Fruit fly (Drosophila melanogaster) whole organism, pupa: Measurements from ENCODE around the gene CG14440.

Experiments
- CG10348 ChIP-seq: fragments of 200-800 bp; sonication (Bioruptor generic); IDR thresholded peaks from 2 replicates; pipeline ENCODE4 v1.3.6; 2022; ENCODE audit warnings: missing biosample characterization, missing genetic modification characterization
- CG12605 ChIP-seq: fragments of 200-800 bp; sonication (Bioruptor generic); IDR thresholded peaks from 2 replicates; pipeline ENCODE4 v1.3.6; 2022; ENCODE audit warnings: missing biosample characterization, missing genetic modification characterization
- CG13204 ChIP-seq: fragments of 200-800 bp; sonication (Bioruptor generic); optimal IDR thresholded peaks from 2 replicates; lab custom pipeline; 2018; ENCODE audit warnings: missing biosample characterization, mild to moderate bottlenecking, missing genetic modification characterization, moderate library complexity
- CG14655 ChIP-seq: fragments of 200-800 bp; sonication (Bioruptor generic); optimal IDR thresholded peaks from 3 replicates; lab custom pipeline; 2017; ENCODE audit warnings: mild to moderate bottlenecking, missing biosample characterization, missing genetic modification reagents, missing genetic modification characterization
- CG15710 ChIP-seq: fragments of 200-800 bp; sonication (Bioruptor generic); optimal IDR thresholded peaks from 2 replicates; lab custom pipeline; 2018; ENCODE audit warnings: missing biosample characterization, mild to moderate bottlenecking, missing genetic modification characterization, moderate library complexity
- CG17806 ChIP-seq: fragments of 200-800 bp; sonication (Bioruptor generic); optimal IDR thresholded peaks from 2 replicates; lab custom pipeline; 2018; ENCODE audit warnings: missing biosample characterization, mild to moderate bottlenecking, missing genetic modification characterization, moderate library complexity
- CG32121 ChIP-seq: fragments of 200-800 bp; sonication (Bioruptor generic); IDR thresholded peaks from 2 replicates; pipeline ENCODE4 v1.3.6; 2022; ENCODE audit warnings: missing biosample characterization, missing genetic modification characterization
- CG34367 ChIP-seq: fragments of 200-800 bp; sonication (Bioruptor generic); optimal IDR thresholded peaks from 2 replicates; lab custom pipeline; 2018; ENCODE audit warnings: missing biosample characterization, mild to moderate bottlenecking, missing genetic modification characterization
- CG4496 ChIP-seq: fragments of 200-800 bp; sonication (Bioruptor generic); IDR thresholded peaks from 3 replicates; pipeline ENCODE4 v1.3.6; 2022; ENCODE audit warnings: missing biosample characterization, missing genetic modification characterization
- CG8159 ChIP-seq: fragments of 200-800 bp; sonication (Bioruptor generic); optimal IDR thresholded peaks from 3 replicates; lab custom pipeline; 2018; ENCODE audit warnings: missing biosample characterization, mild to moderate bottlenecking, missing genetic modification characterization, moderate library complexity
- CG8301 ChIP-seq: fragments of 200-800 bp; sonication (Bioruptor generic); optimal IDR thresholded peaks from 2 replicates; lab custom pipeline; 2018; ENCODE audit warnings: missing biosample characterization, mild to moderate bottlenecking, missing genetic modification characterization
- CG9948 ChIP-seq: fragments of 200-800 bp; sonication (Bioruptor generic); optimal IDR thresholded peaks from 2 replicates; lab custom pipeline; 2018; ENCODE audit warnings: missing biosample characterization, mild to moderate bottlenecking, missing genetic modification characterization, moderate library complexity
- D1 ChIP-seq: fragments of 200-800 bp; sonication (Bioruptor generic); optimal IDR thresholded peaks from 2 replicates; lab custom pipeline; 2018; ENCODE audit warnings: missing biosample characterization, mild to moderate bottlenecking, missing genetic modification characterization, moderate library complexity
- EcR ChIP-seq: fragments of 200-800 bp; sonication (Bioruptor generic); optimal IDR thresholded peaks from 3 replicates; lab custom pipeline; 2019; ENCODE audit warnings: missing biosample characterization, missing genetic modification characterization, mild to moderate bottlenecking, moderate library complexity, missing genetic modification reagents
- Ets98B ChIP-seq: fragments of 200-800 bp; sonication (Bioruptor generic); IDR thresholded peaks from 2 replicates; pipeline ENCODE4 v1.3.6; 2022; ENCODE audit warnings: missing biosample characterization, missing genetic modification characterization
- Pif1A ChIP-seq: fragments of 200-800 bp; sonication (Bioruptor generic); optimal IDR thresholded peaks from 3 replicates; lab custom pipeline; 2016; ENCODE audit warnings: missing biosample characterization, missing genetic modification characterization
- Pif1B ChIP-seq: fragments of 200-800 bp; sonication (Bioruptor generic); optimal IDR thresholded peaks from 3 replicates; lab custom pipeline; 2016; ENCODE audit warnings: missing biosample characterization, missing genetic modification characterization
- Snoo ChIP-seq: fragments of 200-800 bp; sonication (Bioruptor generic); optimal IDR thresholded peaks from 3 replicates; lab custom pipeline; 2017; ENCODE audit warnings: missing biosample characterization, mild to moderate bottlenecking, missing genetic modification characterization, inconsistent platforms
- fd96Ca ChIP-seq: fragments of 200-800 bp; sonication (Bioruptor generic); IDR thresholded peaks from 3 replicates; pipeline ENCODE4 v1.3.6; 2022; ENCODE audit warnings: missing biosample characterization, missing genetic modification characterization
- gl ChIP-seq: fragments of 200-800 bp; sonication (Bioruptor generic); optimal IDR thresholded peaks from 2 replicates; lab custom pipeline; 2018; ENCODE audit warnings: missing biosample characterization, mild to moderate bottlenecking, missing genetic modification characterization
- rn ChIP-seq: fragments of 200-800 bp; sonication (Bioruptor generic); IDR thresholded peaks from 2 replicates; pipeline ENCODE4 v1.3.6; 2022; ENCODE audit warnings: missing biosample characterization, missing genetic modification characterization

Gene CG14440

DNA sequence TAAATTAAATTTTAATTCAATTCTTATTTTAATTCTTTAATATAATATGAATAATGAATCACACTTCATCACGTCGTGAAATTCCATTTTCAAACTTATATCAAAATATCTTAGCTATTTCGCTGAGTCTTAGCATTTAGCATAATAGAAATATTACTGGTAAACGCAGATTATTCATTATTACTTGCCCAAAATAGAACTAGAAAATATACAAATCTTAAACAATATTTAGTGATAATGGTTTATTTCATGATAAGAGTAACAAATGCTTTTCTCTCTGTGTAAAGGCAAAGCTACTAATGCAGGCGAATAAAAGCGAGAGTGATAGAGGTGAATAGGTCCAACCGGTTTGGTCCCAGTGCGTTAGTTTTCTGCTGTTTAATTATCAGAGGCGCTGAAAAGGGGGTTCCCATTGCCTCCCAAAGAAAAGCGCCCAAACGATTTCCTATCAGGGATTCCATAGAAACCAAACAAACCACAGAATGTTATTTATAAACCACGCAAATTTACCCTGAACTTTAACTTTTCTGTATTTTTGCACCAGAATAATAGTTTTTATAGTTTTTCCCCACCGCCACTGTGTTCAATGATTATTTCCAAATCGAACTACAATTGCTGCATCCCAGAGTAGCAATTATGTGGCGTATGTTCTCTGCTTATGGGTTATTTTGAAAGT, 35.4 kb downstream of the CG14440 start:
- TF ChIP-seq CG4496 (peak; percentile 67), rn (GFP tag; lab: Robert Waterston, UW) (no peak), fd96Ca (GFP tag; lab: Robert Waterston, UW) (peak; percentile 88), CG34367 (no peak), CG15710 (tag; lab: Kevin White, UChicago) (no peak), EcR (GFP tag; lab: Kevin White, UChicago) (no peak), Pif1A (GFP tag; lab: Kevin White, UChicago) (no peak), CG13204 (GFP tag; lab: Kevin White, UChicago) (no peak), CG8159 (tag; lab: Kevin White, UChicago) (no peak), D1 (tag; lab: Kevin White, UChicago) (no peak), Snoo (tag; lab: Kevin White, UChicago) (no peak), CG14655 (GFP tag; lab: Kevin White, UChicago) (peak; percentile 79), Ets98B (GFP tag; lab: Robert Waterston, UW) (peak; percentile 69), CG9948 (peak; percentile 23), Pif1B (GFP tag; lab: Kevin White, UChicago) (peak; percentile 2), CG12605 (GFP tag; lab: Robert Waterston, UW) (no peak; the same call in none of the 2 replicates), CG10348 (GFP tag; lab: Robert Waterston, UW) (no peak), CG17806 (tag; lab: Kevin White, UChicago) (no peak), CG8301 (peak; percentile 39), gl (tag; lab: Kevin White, UChicago) (no peak), CG32121 (GFP tag; lab: Robert Waterston, UW) (peak; percentile 64)

DNA sequence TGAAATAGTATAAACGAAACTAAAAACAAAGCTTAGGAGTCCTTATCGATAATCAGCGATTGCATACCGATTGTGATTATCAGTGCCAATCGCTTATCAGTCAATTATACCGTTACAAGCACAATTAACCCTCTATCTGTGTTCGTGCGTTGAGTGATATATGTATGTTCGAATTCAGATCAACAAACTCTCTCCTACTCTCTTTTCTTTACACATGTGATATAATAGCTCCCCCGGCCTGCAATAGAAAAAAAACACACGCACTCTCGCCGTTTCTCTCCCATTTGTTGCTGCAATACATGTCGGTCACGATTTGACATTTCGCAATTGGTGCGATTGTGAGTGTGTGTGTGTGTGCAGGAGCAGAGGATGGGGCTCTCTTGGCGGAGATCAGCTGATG, 36.0 kb downstream of the CG14440 start:
- TF ChIP-seq fd96Ca (GFP tag; lab: Robert Waterston, UW) (no peak), D1 (tag; lab: Kevin White, UChicago) (no peak), CG8301 (no peak), EcR (GFP tag; lab: Kevin White, UChicago) (peak; percentile 83), Ets98B (GFP tag; lab: Robert Waterston, UW) (no peak), Snoo (tag; lab: Kevin White, UChicago) (no peak)

DNA sequence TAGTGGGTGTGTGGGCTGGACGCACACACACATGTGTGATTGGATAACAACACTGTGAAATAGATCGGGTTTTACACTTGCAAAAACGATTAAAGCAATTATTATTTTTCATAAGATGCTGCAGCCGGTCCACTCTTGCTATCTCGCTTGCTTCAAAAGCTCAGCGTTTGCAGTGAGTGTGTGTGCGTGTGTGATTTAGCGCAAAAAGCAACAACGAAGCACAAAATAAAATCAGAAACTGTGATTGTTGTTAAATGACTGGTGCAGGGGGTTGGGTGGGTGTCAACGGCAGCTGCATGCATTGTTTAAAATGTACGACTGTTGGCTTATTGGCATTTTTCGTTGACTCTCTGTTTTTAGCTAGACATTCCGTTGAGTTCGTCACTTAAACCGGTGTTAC, 36.5 kb downstream of the CG14440 start:
- TF ChIP-seq CG12605 (GFP tag; lab: Robert Waterston, UW) (no peak), CG4496 (0 out of 3 replicates have a peak, but pooled peaks have one; percentile 17), CG14655 (GFP tag; lab: Kevin White, UChicago) (peak; percentile 2), CG17806 (tag; lab: Kevin White, UChicago) (no peak), CG13204 (GFP tag; lab: Kevin White, UChicago) (no peak), CG15710 (tag; lab: Kevin White, UChicago) (no peak), Pif1A (GFP tag; lab: Kevin White, UChicago) (no peak), fd96Ca (GFP tag; lab: Robert Waterston, UW) (peak; percentile 57; the same call in 2 of the 3 replicates), CG32121 (GFP tag; lab: Robert Waterston, UW) (0 out of 2 replicates have a peak, but pooled peaks have one; percentile 23), D1 (tag; lab: Kevin White, UChicago) (no peak), CG8159 (tag; lab: Kevin White, UChicago) (peak; percentile 24), Snoo (tag; lab: Kevin White, UChicago) (no peak), CG8301 (no peak), Pif1B (GFP tag; lab: Kevin White, UChicago) (no peak), Ets98B (GFP tag; lab: Robert Waterston, UW) (no peak)
- TF ChIP-seq, all 21 proteins: peak for 5

DNA sequence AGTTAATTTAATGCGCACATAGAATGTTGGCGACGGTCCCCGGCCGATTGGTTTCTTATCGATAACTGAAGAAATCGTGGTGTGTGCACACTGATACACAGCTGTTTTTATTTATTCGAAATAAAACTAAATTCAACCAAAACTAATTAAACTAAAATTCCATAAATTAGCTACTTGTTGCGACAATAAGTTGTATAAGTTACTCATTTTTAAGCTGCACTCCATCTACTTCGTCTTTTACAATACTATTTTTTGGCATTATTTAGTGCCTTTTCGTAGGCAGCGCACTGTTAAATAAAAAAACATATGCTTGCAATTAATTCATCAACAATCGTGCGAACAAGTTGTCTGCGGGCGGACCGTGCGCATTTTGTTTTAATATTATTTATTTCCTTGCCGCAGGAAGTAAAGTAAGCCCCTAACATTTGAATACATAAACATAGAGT, 37.0 kb downstream of the CG14440 start, which contains the start of the genes CG3224 and Ctr1A:
CG3224 (minus strand) TSS at position 71 of the 446 bp plus-strand sequence.
Ctr1A (plus strand) TSS at position 256 of the 446 bp plus-strand sequence.
- TF ChIP-seq CG13204 (GFP tag; lab: Kevin White, UChicago) (no peak), CG8301 (no peak), rn (GFP tag; lab: Robert Waterston, UW) (no peak), CG10348 (GFP tag; lab: Robert Waterston, UW) (no peak), CG17806 (tag; lab: Kevin White, UChicago) (no peak), CG8159 (tag; lab: Kevin White, UChicago) (no peak), Pif1B (GFP tag; lab: Kevin White, UChicago) (no peak), CG14655 (GFP tag; lab: Kevin White, UChicago) (no peak), EcR (GFP tag; lab: Kevin White, UChicago) (no peak), CG32121 (GFP tag; lab: Robert Waterston, UW) (no peak), Ets98B (GFP tag; lab: Robert Waterston, UW) (no peak)

DNA sequence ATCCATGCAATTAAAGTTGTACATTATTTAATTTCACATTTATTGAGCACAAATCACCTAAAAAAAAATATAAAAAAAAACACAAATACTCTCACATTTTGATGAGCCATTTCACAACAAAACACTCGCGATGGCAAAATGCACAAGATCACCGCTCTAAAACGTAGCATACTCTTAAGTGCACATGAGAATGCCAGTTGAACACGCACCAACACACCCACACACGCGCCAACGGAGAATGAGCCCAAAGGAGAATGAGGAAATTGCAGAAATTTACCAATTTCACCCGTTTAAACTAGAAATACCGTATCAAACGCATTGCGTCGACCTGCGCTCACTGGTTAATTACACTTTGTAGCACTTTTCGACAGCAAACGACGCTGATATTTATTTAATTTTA, 38.4 kb downstream of the CG14440 start:
- TF ChIP-seq fd96Ca (GFP tag; lab: Robert Waterston, UW) (no peak), Pif1B (GFP tag; lab: Kevin White, UChicago) (no peak), CG32121 (GFP tag; lab: Robert Waterston, UW) (peak; percentile 20; the same call in 1 of the 2 replicates)
